Worm (Caenorhabditis elegans): ENCODE data around the gene col-8.

The col-8 gene

DNA sequence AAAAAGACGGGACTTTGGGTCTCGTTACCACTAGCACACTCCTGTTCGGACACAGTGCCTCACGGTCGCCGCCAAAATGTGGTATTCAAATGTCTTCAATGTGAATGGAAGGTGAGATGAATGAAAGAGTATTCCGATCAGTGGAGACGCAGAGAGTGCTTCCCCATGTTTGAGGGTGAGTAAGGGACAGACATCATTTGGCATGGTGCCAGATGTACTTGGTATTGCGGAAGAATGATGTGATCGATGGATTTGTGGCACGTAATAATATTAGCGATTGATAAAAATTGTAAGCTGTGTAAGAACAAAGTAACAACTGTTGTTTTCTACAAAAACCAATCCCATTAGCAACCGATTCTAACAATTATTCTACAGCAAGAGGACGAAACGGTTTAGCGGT is 11.7 kb upstream of the col-8 start:
- TF ChIP-seq Y95B8A.8 (GFP tag; IDR thresholded peaks at IDR 0.05) (no peak), ceh-40 (GFP tag; IDR thresholded peaks at IDR 0.05) (no peak), zim-3 (tag; optimal IDR thresholded peaks at IDR 0.05) (no peak), efl-1 (GFP tag; optimal IDR thresholded peaks at IDR 0.05) (no peak), Y56A3A.18 (GFP tag; IDR thresholded peaks at IDR 0.05) (no peak), nhr-27 (tag; optimal IDR thresholded peaks at IDR 0.05) (no peak), let-526 (GFP tag; IDR thresholded peaks at IDR 0.05) (no peak), tbp1 (GFP tag; optimal IDR thresholded peaks at IDR 0.05) (no peak), egl-18 (GFP tag; IDR thresholded peaks at IDR 0.05) (no peak), ama-1 (optimal IDR thresholded peaks at IDR 0.05) (no peak), ama-1 (GFP tag; optimal IDR thresholded peaks at IDR 0.05) (no peak), bed-2 (GFP tag; IDR thresholded peaks at IDR 0.05) (no peak), mes-4 (tag; optimal IDR thresholded peaks at IDR 0.05) (no peak)

DNA sequence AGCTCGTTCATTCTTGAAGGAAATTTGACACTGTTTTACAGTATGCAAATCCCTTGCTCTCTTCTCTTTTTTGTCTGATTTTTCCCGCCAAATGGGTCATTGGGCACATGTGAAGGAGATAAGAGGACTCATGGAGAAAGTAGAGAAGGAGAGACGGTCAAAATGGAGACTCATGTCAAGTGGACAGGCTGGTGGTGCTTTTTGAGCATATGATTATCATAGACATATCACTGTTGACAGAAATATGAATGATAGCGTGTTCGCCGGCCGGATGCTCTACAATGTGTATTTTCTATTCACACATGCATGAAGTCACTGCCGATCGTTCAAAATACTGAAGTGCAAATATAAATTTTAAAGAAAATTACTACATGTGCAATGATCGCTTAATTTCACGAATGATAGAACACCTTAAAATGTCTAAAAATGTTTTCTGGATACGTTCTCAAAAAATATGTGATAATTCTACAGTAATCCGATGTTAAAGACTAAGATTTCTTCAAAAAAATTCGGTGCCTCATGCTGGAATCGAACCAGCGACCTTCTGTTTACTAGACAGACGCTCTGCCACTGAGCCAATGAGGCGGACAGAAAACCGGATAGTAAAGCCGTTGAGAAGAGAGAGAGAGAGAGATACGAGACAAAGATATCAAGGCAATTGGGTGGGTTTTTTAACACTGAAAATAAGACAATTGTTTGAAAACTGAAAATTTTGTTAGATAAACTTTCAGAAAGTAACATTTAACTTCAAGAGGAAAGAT is 9.8 kb upstream of the col-8 start:
- TF ChIP-seq rcor-1 (GFP tag; IDR thresholded peaks at IDR 0.05) (no peak), sea-2 (GFP tag; IDR thresholded peaks at IDR 0.05) (no peak), nhr-80 (tag; optimal IDR thresholded peaks at IDR 0.05) (peak; percentile 81), B0261.1 (tag; optimal IDR thresholded peaks at IDR 0.05) (peak; percentile 83), lin-54 (GFP tag; optimal IDR thresholded peaks at IDR 0.05) (peak; percentile 26), Y53G8AR.9 (GFP tag; conservative IDR thresholded peaks at IDR 0.05) (no peak), snpc-3.4 (tag; optimal IDR thresholded peaks at IDR 0.05) (peak; percentile 89), cebp-1 (GFP tag; IDR thresholded peaks at IDR 0.05) (no peak), cebp-1 (tag; optimal IDR thresholded peaks at IDR 0.05) (peak; percentile 12), let-526 (GFP tag; IDR thresholded peaks at IDR 0.05) (peak; percentile 45; the same call in 1 of the 2 replicates), mes-4 (tag; optimal IDR thresholded peaks at IDR 0.05) (peak; percentile 12), snpc-4 (GFP tag; optimal IDR thresholded peaks at IDR 0.05) (peak; percentile 84), snpc-4 (tag; optimal IDR thresholded peaks at IDR 0.05) (peak; percentile 91 to 94 (median 92)), die-1 (tag; optimal IDR thresholded peaks at IDR 0.05) (peak; percentile 27), F23B12.7 (tag; optimal IDR thresholded peaks at IDR 0.05; ENCODE audit: insufficient read depth) (peak; percentile 19), lag-1 (GFP tag; IDR thresholded peaks at IDR 0.05) (no peak), C06A6.2 (GFP tag; conservative IDR thresholded peaks at IDR 0.05) (no peak), nhr-90 (tag; optimal IDR thresholded peaks at IDR 0.05) (peak; percentile 45), nhr-179 (tag; optimal IDR thresholded peaks at IDR 0.05) (no peak), mcd-1 (GFP tag; IDR thresholded peaks at IDR 0.05) (no peak), fkh-3 (tag; optimal IDR thresholded peaks at IDR 0.05) (peak; percentile 11), lin-35 (GFP tag; optimal IDR thresholded peaks at IDR 0.05) (peak in 1 of 3 experiments; percentile 39), madf-10 (tag; optimal IDR thresholded peaks at IDR 0.05) (no peak), ceh-79 (tag; optimal IDR thresholded peaks at IDR 0.05) (no peak), ceh-91 (GFP tag; IDR thresholded peaks at IDR 0.05) (no peak), attf-3 (GFP tag; conservative IDR thresholded peaks at IDR 0.05) (0 out of 2 replicates have a peak, but pooled peaks have one; percentile 35), lin-26 (GFP tag; IDR thresholded peaks at IDR 0.05) (peak; percentile 73; the same call in 1 of the 2 replicates), gei-17 (GFP tag; optimal IDR thresholded peaks at IDR 0.05) (no peak), hrde-1 (tag; optimal IDR thresholded peaks at IDR 0.05; ENCODE audit: borderline replicate concordance) (peak; percentile 66), F57C9.4 (tag; optimal IDR thresholded peaks at IDR 0.05) (no peak), egrh-3 (GFP tag; IDR thresholded peaks at IDR 0.05) (no peak), dox-1 (GFP tag; IDR thresholded peaks at IDR 0.05) (0 out of 2 replicates have a peak, but pooled peaks have one; percentile 17), F49E8.2 (tag; optimal IDR thresholded peaks at IDR 0.05; ENCODE audit: insufficient read depth) (peak; percentile 36), zfh-2 (GFP tag; conservative IDR thresholded peaks at IDR 0.05) (no peak), madf-3 (GFP tag; IDR thresholded peaks at IDR 0.05) (no peak), let-607 (tag; optimal IDR thresholded peaks at IDR 0.05) (peak in 1 of 2 experiments; percentile 30)

Measured in whole organism, young adult.